Worm (Caenorhabditis elegans): ENCODE results near the gene ndub-5.

Gene ndub-5

DNA sequence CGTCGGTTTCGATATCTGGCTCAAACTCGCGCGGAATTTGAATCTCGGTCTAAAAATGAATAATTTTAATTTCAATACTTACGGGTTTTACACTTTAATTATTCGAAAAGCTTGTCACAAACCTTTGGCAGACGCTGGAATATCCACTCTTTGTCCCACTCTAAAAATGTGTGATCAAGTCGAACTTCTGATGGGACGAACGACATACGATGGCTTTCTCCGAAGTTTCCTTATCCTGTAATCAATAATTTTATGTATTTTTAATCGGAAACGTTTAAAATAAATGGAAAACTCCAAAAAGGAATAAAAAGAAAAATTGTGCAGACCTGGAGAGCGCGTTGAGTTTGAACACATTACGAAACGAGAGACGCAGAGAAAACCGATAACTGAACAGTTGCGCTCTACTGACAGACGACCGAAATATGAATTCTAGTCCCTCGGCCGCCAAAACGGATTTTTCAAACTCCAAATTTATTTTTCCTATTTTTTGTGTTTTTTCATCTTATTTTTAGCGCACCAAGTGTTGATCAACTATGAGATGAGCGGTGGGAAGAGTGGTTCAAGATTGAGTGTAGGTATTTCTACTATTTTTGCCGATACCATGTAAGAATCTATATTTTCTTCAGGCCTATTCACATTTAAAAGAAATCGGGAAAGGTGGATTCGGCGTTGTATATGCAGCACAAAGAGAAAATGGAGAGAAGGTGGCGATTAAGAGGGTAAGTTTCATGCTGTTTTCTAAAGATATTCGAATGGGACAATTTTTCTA, 41.7 kb downstream of the ndub-5 start, which contains the start of the genes sam-4, F59E12.17 and zyg-1 (continued):
- TF ChIP-seq nhr-179 (tag; optimal IDR thresholded peaks at IDR 0.05) (no peak), madf-10 (tag; optimal IDR thresholded peaks at IDR 0.05) (no peak), gei-17 (GFP tag; optimal IDR thresholded peaks at IDR 0.05) (no peak), fkh-3 (tag; optimal IDR thresholded peaks at IDR 0.05) (no peak), let-526 (GFP tag; IDR thresholded peaks at IDR 0.05) (0 out of 2 replicates have a peak, but pooled peaks have one; percentile 35), B0035.1 (tag; optimal IDR thresholded peaks at IDR 0.05) (no peak), F22D6.2 (tag; optimal IDR thresholded peaks at IDR 0.05) (no peak), tbp1 (GFP tag; optimal IDR thresholded peaks at IDR 0.05) (peak; percentile 48), Y53G8AR.9 (GFP tag; conservative IDR thresholded peaks at IDR 0.05) (no peak), ztf-18 (tag; optimal IDR thresholded peaks at IDR 0.05) (peak; percentile 39), K11D2.4 (GFP tag; IDR thresholded peaks at IDR 0.05) (no peak), C06A6.2 (GFP tag; conservative IDR thresholded peaks at IDR 0.05) (no peak), akir-1 (GFP tag; optimal IDR thresholded peaks at IDR 0.05) (no peak), aptf-2 (GFP tag; conservative IDR thresholded peaks at IDR 0.05) (peak; percentile 52; the same call in 1 of the 2 replicates), sptf-2 (GFP tag; optimal IDR thresholded peaks at IDR 0.05) (no peak), unc-130 (GFP tag; optimal IDR thresholded peaks at IDR 0.05) (peak; percentile 67), athp-1 (tag; optimal IDR thresholded peaks at IDR 0.05) (peak; percentile 7), ztf-28 (GFP tag; IDR thresholded peaks at IDR 0.05) (peak; percentile 80; the same call in 1 of the 2 replicates), F57A8.1 (GFP tag; optimal IDR thresholded peaks at IDR 0.05) (no peak), F33H1.4 (GFP tag; IDR thresholded peaks at IDR 0.05) (peak; percentile 57), snpc-1.3 (tag; optimal IDR thresholded peaks at IDR 0.05; ENCODE audit: insufficient read depth) (no peak), pbrm-1 (GFP tag; IDR thresholded peaks at IDR 0.05) (peak; percentile 21; the same call in 1 of the 2 replicates), zfh-2 (GFP tag; conservative IDR thresholded peaks at IDR 0.05) (no peak), snpc-1.1 (tag; optimal IDR thresholded peaks at IDR 0.05; ENCODE audit: insufficient read depth) (no peak), hrde-1 (tag; optimal IDR thresholded peaks at IDR 0.05; ENCODE audit: borderline replicate concordance) (no peak), mes-4 (tag; optimal IDR thresholded peaks at IDR 0.05) (no peak), bed-1 (GFP tag; IDR thresholded peaks at IDR 0.05) (no peak), nfya-2 (GFP tag; IDR thresholded peaks at IDR 0.05) (no peak), lsy-27 (tag; optimal IDR thresholded peaks at IDR 0.05; ENCODE audit: borderline replicate concordance, insufficient read depth) (no peak), egl-44 (GFP tag; IDR thresholded peaks at IDR 0.05) (0 out of 2 replicates have a peak, but pooled peaks have one; percentile 23), Y79H2A.3 (GFP tag; conservative IDR thresholded peaks at IDR 0.05) (no peak), aptf-3 (GFP tag; IDR thresholded peaks at IDR 0.05) (no peak), ceh-27 (GFP tag; optimal IDR thresholded peaks at IDR 0.05) (peak; percentile 64), lin-40 (tag; optimal IDR thresholded peaks at IDR 0.05) (no peak), tlf-1 (GFP tag; optimal IDR thresholded peaks at IDR 0.05) (no peak), die-1 (tag; optimal IDR thresholded peaks at IDR 0.05) (no peak), ceh-100 (GFP tag; IDR thresholded peaks at IDR 0.05) (peak; percentile 22; the same call in 1 of the 2 replicates), B0336.3 (GFP tag; IDR thresholded peaks at IDR 0.05) (no peak), Y53F4B.3 (GFP tag; IDR thresholded peaks at IDR 0.05) (no peak), F10E7.11 (tag; optimal IDR thresholded peaks at IDR 0.05) (no peak), hsf-1 (GFP tag; IDR thresholded peaks at IDR 0.05) (no peak), D2030.7 (GFP tag; IDR thresholded peaks at IDR 0.05) (peak; percentile 82), hlh-26 (GFP tag; conservative IDR thresholded peaks at IDR 0.05) (no peak), mel-28 (tag; optimal IDR thresholded peaks at IDR 0.05; ENCODE audit: borderline replicate concordance) (no peak), madf-3 (GFP tag; IDR thresholded peaks at IDR 0.05) (peak; percentile 67; the same call in 1 of the 2 replicates), cebp-2 (GFP tag; IDR thresholded peaks at IDR 0.05) (no peak)

Measured in whole organism, young adult.